Worm (Caenorhabditis elegans) whole organism, L4/young adult: Measurements from ENCODE around the gene acc-4.

Source experiments
- W03F9.2 ChIP-seq: fragments of 150-350 bp; optimal IDR thresholded peaks from 2 replicates; lab custom pipeline; 2014; ENCODE audit warnings: missing biosample characterization, missing genetic modification characterization
- him-1 ChIP-seq: sonication (generic microtip); optimal IDR thresholded peaks from 2 replicates; lab custom pipeline; 2016; ENCODE audit warnings: missing genotype, missing genetic modification reagents, missing genetic modification characterization, missing compliant biosample characterization

- TF ChIP-seq him-1 (tag; lab: Kevin White, UChicago) (no peak), W03F9.2 (tag; lab: Kevin White, UChicago) (no peak)
These were observed 28.1 kb downstream of the acc-4 start for ce11 chrIII:13455816-13456215.
